Worm (Caenorhabditis elegans): Measurements from ENCODE around the gene F22D3.4.

- TF ChIP-seq him-1 (tag; optimal IDR thresholded peaks at IDR 0.05) (peak; percentile 33), dao-5 (tag; optimal IDR thresholded peaks at IDR 0.05) (no peak)
Measured at ce11 chrII:6943299-6944051, 16.1 kb upstream of the F22D3.4 start.

All from whole organism, L4/young adult.